Worm (Caenorhabditis elegans) whole organism, L4/young adult: ENCODE results near the gene nas-20.

Experiments used
- W03F9.2 ChIP-seq: fragments of 150-350 bp; optimal IDR thresholded peaks from 2 replicates; lab custom pipeline; 2014; ENCODE audit warnings: missing biosample characterization, missing genetic modification characterization
- him-1 ChIP-seq: sonication (generic microtip); optimal IDR thresholded peaks from 2 replicates; lab custom pipeline; 2016; ENCODE audit warnings: missing genotype, missing genetic modification reagents, missing genetic modification characterization, missing compliant biosample characterization

DNA sequence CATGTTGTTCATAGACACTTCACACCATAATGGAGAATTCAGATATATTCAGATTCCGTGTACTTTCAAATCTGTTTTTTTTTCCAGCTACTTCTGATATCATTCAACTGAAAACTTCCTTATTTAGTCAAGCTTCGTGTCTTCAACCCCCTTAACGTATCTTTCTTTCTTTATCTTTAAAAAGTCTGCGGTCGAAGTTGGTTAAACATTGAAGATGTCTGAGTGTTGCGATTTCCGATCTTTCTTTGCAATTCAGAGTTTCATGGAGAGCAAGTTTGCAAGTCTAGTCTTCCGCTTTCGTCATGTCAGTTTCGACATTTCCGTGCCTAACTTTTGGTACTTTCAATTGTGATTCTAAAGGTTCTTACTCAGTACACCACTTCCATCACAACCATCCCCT is 36.9 kb downstream of the nas-20 start:
- TF ChIP-seq W03F9.2, result no peak
- TF ChIP-seq him-1, result no peak
